Worm (Caenorhabditis elegans) whole organism, midembryonic: ENCODE results near the gene soc-1.

Source experiments
- T22C8.4 ChIP-seq: fragments of 200-800 bp; sonication (Bioruptor generic); IDR thresholded peaks from 2 replicates; pipeline ENCODE4 v1.3.6; 2022; ENCODE audit warnings: missing genetic modification characterization, missing compliant biosample characterization
- flt-1 ChIP-seq: fragments of 200-800 bp; sonication (Bioruptor generic); IDR thresholded peaks from 2 replicates; pipeline ENCODE4 v1.3.6; 2022; ENCODE audit warnings: missing genetic modification characterization, missing compliant biosample characterization
- klf-2 ChIP-seq: fragments of 200-800 bp; sonication (Bioruptor generic); conservative IDR thresholded peaks from 2 replicates; pipeline ENCODE4 v1.3.6; 2022; ENCODE audit warnings: missing genetic modification reagents, missing genetic modification characterization, missing compliant biosample characterization
- ref-1 ChIP-seq: fragments of 200-800 bp; sonication (Bioruptor generic); conservative IDR thresholded peaks from 2 replicates; pipeline ENCODE4 v1.3.6; 2022; ENCODE audit warnings: missing genetic modification reagents, missing genetic modification characterization, missing compliant biosample characterization
- tab-1 ChIP-seq: fragments of 200-800 bp; sonication (Bioruptor generic); IDR thresholded peaks from 2 replicates; pipeline ENCODE4 v1.3.6; 2022; ENCODE audit warnings: missing genetic modification characterization, missing compliant biosample characterization
- ztf-23 ChIP-seq: fragments of 200-800 bp; sonication (Bioruptor generic); IDR thresholded peaks from 2 replicates; pipeline ENCODE4 v1.3.6; 2022; ENCODE audit warnings: missing genetic modification reagents, missing genetic modification characterization, missing compliant biosample characterization
- ztf-29 ChIP-seq: fragments of 200-800 bp; sonication (Bioruptor generic); IDR thresholded peaks from 2 replicates; pipeline ENCODE4 v1.3.6; 2022; ENCODE audit warnings: missing genetic modification reagents, missing genetic modification characterization, missing compliant biosample characterization

DNA sequence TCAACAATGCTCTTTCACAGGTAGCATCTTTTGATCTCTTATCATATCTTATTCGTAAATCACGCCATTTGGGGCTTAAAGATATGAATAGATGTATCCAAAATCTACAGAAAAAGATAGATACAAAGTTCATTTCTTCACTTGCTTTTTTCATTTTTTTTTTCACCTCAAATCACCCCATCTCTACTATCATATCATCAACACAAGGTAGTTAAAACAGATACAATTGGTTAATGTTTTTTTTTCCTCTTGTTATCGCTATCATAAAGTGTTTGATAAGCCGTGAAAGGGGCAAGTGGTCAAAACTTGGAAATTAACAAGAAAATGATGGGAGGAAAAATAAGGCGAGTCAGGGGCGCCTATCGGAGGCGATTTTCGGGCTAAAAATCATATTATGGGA lies 12.5 kb upstream of the soc-1 start:
- TF ChIP-seq tab-1 (GFP tag; lab: Robert Waterston, UW) = no peak
- no peak for TF ChIP-seq flt-1
- no peak for TF ChIP-seq ref-1
- TF ChIP-seq T22C8.4 (GFP tag; lab: Robert Waterston, UW) = no peak
- no peak for TF ChIP-seq klf-2 (GFP tag; lab: Robert Waterston, UW)
- no peak for TF ChIP-seq ztf-29 (GFP tag; lab: Robert Waterston, UW)
- TF ChIP-seq ztf-23 (GFP tag; lab: Robert Waterston, UW) = no peak
